Fruit fly (Drosophila melanogaster) whole organism, embryonic: ENCODE data around the gene CG33111.

Experiments
- BEAF-32 ChIP-seq: fragments of 200-800 bp; sonication (Bioruptor generic); optimal IDR thresholded peaks from 3 replicates; lab custom pipeline; 2017; ENCODE audit warnings: missing biosample characterization, missing genetic modification characterization, mild to moderate bottlenecking, moderate library complexity, missing genetic modification reagents
- Bdp1 ChIP-seq: fragments of 200-800 bp; sonication (Bioruptor generic); optimal IDR thresholded peaks from 3 replicates; lab custom pipeline; 2016; ENCODE audit warnings: missing biosample characterization, missing genetic modification characterization
- Bgb ChIP-seq: fragments of 200-800 bp; sonication (Bioruptor generic); IDR thresholded peaks from 2 replicates; pipeline ENCODE4 v1.3.6; 2022; ENCODE audit warnings: missing biosample characterization, missing genetic modification characterization; ENCODE audit not compliant: partially characterized antibody
- CG10543 ChIP-seq: fragments of 200-800 bp; sonication (Bioruptor generic); optimal IDR thresholded peaks from 3 replicates; lab custom pipeline; 2017; ENCODE audit warnings: missing biosample characterization, mild to moderate bottlenecking, missing genetic modification characterization, moderate library complexity
- CG10654 ChIP-seq: fragments of 200-800 bp; sonication (Bioruptor generic); optimal IDR thresholded peaks from 2 replicates; lab custom pipeline; 2016; ENCODE audit warnings: missing biosample characterization, missing genetic modification characterization
- CG12219 ChIP-seq: fragments of 200-800 bp; sonication (Bioruptor generic); optimal IDR thresholded peaks from 3 replicates; lab custom pipeline; 2018; ENCODE audit warnings: missing biosample characterization, mild to moderate bottlenecking, missing genetic modification characterization
- CG12299 ChIP-seq: fragments of 200-800 bp; sonication (Bioruptor generic); optimal IDR thresholded peaks from 2 replicates; lab custom pipeline; 2018; ENCODE audit warnings: missing biosample characterization, mild to moderate bottlenecking, missing genetic modification characterization
- CG12659 ChIP-seq: fragments of 200-800 bp; sonication (Bioruptor generic); optimal IDR thresholded peaks from 3 replicates; lab custom pipeline; 2017; ENCODE audit warnings: mild to moderate bottlenecking, missing biosample characterization, missing genetic modification reagents, missing genetic modification characterization
- CG13424 ChIP-seq: fragments of 200-800 bp; sonication (Bioruptor generic); optimal IDR thresholded peaks from 2 replicates; lab custom pipeline; 2019; ENCODE audit warnings: missing biosample characterization, mild to moderate bottlenecking, missing genetic modification characterization, moderate library complexity
- CG16813 ChIP-seq: fragments of 200-800 bp; sonication (Bioruptor generic); IDR thresholded peaks from 3 replicates; pipeline ENCODE4 v1.3.6; 2022; ENCODE audit warnings: missing biosample characterization, missing genetic modification characterization; ENCODE audit not compliant: partially characterized antibody
- CG31224 ChIP-seq: fragments of 200-800 bp; sonication (Bioruptor generic); IDR thresholded peaks from 2 replicates; pipeline ENCODE4 v1.3.6; 2022; ENCODE audit warnings: missing biosample characterization, missing genetic modification characterization
- CG32532 ChIP-seq: fragments of 200-800 bp; sonication (Bioruptor generic); IDR thresholded peaks from 2 replicates; pipeline ENCODE4 v1.3.6; 2022; ENCODE audit warnings: missing biosample characterization, missing genetic modification characterization
- CG32772 ChIP-seq: fragments of 200-800 bp; sonication (Bioruptor generic); IDR thresholded peaks from 2 replicates; pipeline ENCODE4 v1.3.6; 2022; ENCODE audit warnings: missing biosample characterization, missing genetic modification characterization
- CG3838 ChIP-seq: fragments of 200-800 bp; sonication (Bioruptor generic); optimal IDR thresholded peaks from 3 replicates; lab custom pipeline; 2016; ENCODE audit warnings: missing biosample characterization, missing genetic modification characterization
- CG4730 ChIP-seq: fragments of 200-800 bp; sonication (Bioruptor generic); IDR thresholded peaks from 2 replicates; pipeline ENCODE4 v1.3.6; 2022; ENCODE audit warnings: missing biosample characterization, missing genetic modification characterization
- CG8478 ChIP-seq: fragments of >200 bp; optimal IDR thresholded peaks from 2 replicates; lab custom pipeline; 2018
- CG8765 ChIP-seq: fragments of 200-800 bp; sonication (Bioruptor generic); IDR thresholded peaks from 2 replicates; pipeline ENCODE4 v1.3.6; 2022; ENCODE audit warnings: missing biosample characterization, missing genetic modification characterization
- CG9932 ChIP-seq: fragments of 200-800 bp; sonication (Bioruptor generic); IDR thresholded peaks from 2 replicates; pipeline ENCODE4 v1.3.6; 2022; ENCODE audit warnings: missing biosample characterization, missing genetic modification characterization
- D ChIP-seq, 2 experiments: fragments of 200-800 bp in 1 of 2; fragments of >200 bp in 1 of 2; sonication (Bioruptor generic) in 1 of 2; optimal IDR thresholded peaks; 2 replicates in 1 of 2; 3 replicates in 1 of 2; lab custom pipeline; 2017; ENCODE audit warnings: mild to moderate bottlenecking in 1 of 2, missing biosample characterization in 1 of 2, missing genetic modification characterization in 1 of 2, missing genetic modification reagents in 1 of 2
- Dad ChIP-seq: fragments of 200-800 bp; sonication (Bioruptor generic); optimal IDR thresholded peaks from 3 replicates; lab custom pipeline; 2016; ENCODE audit warnings: missing biosample characterization, missing genetic modification characterization
- Deaf1 ChIP-seq: fragments of 200-800 bp; optimal IDR thresholded peaks from 3 replicates; lab custom pipeline; 2019; ENCODE audit warnings: missing biosample characterization, mild to moderate bottlenecking, missing genetic modification characterization, moderate library complexity
- Eip74EF ChIP-seq, 2 experiments: fragments of 200-800 bp in 1 of 2; fragments of >200 bp in 1 of 2; sonication (Bioruptor generic) in 1 of 2; optimal IDR thresholded peaks; 2 replicates each; lab custom pipeline; 2017 to 2019; ENCODE audit warnings: missing biosample characterization in 2 of 2, missing genetic modification characterization in 2 of 2, mild to moderate bottlenecking in 1 of 2, moderate library complexity in 1 of 2
- Hey ChIP-seq: fragments of 200-800 bp; sonication (Bioruptor generic); optimal IDR thresholded peaks from 3 replicates; lab custom pipeline; 2018; ENCODE audit warnings: missing biosample characterization, mild to moderate bottlenecking, missing genetic modification characterization
- Hmx ChIP-seq: fragments of 200-800 bp; sonication (Bioruptor generic); optimal IDR thresholded peaks from 2 replicates; lab custom pipeline; 2016; ENCODE audit warnings: missing biosample characterization, missing genetic modification characterization
- Med ChIP-seq: fragments of 200-800 bp; sonication (Bioruptor generic); peaks from one replicate; lab custom pipeline; 2016; ENCODE audit warnings: missing biosample characterization, missing genetic modification characterization, mild to moderate bottlenecking, inconsistent platforms, moderate library complexity
- Nf-YA ChIP-seq: fragments of 200-800 bp; sonication (Bioruptor generic); IDR thresholded peaks from 2 replicates; pipeline ENCODE4 v1.3.6; 2022; ENCODE audit warnings: missing biosample characterization, missing genetic modification characterization
- Side ChIP-seq: fragments of 200-800 bp; sonication (Bioruptor generic); optimal IDR thresholded peaks from 2 replicates; lab custom pipeline; 2016; ENCODE audit warnings: missing biosample characterization, missing genetic modification characterization
- abd-A ChIP-seq: fragments of 200-800 bp; sonication (Bioruptor generic); optimal IDR thresholded peaks from 3 replicates; lab custom pipeline; 2019; ENCODE audit warnings: missing biosample characterization, mild to moderate bottlenecking, missing genetic modification characterization, moderate library complexity
- br ChIP-seq: fragments of >200 bp; optimal IDR thresholded peaks from 2 replicates; lab custom pipeline; 2017
- chinmo ChIP-seq: fragments of 200-800 bp; sonication (Bioruptor generic); IDR thresholded peaks from 4 replicates; pipeline ENCODE4 v1.3.6; 2022; ENCODE audit warnings: missing biosample characterization, missing genetic modification characterization; ENCODE audit not compliant: partially characterized antibody
- gsb-n ChIP-seq: fragments of 200-800 bp; sonication (Bioruptor generic); optimal IDR thresholded peaks from 3 replicates; lab custom pipeline; 2018; ENCODE audit warnings: missing biosample characterization, mild to moderate bottlenecking, missing genetic modification characterization
- kay ChIP-seq: fragments of 200-800 bp; sonication (Bioruptor generic); optimal IDR thresholded peaks from 2 replicates; lab custom pipeline; 2016; ENCODE audit warnings: missing biosample characterization, missing genetic modification characterization
- lov ChIP-seq, 2 experiments: fragments of 200-800 bp in 1 of 2; fragments of >200 bp in 1 of 2; sonication (Bioruptor generic) in 1 of 2; IDR thresholded peaks in 1 of 2; optimal IDR thresholded peaks in 1 of 2; 2 replicates in 1 of 2; 3 replicates in 1 of 2; pipeline versions ENCODE4 v1.3.6 to Lab custom; 2017 to 2022; ENCODE audit warnings: missing biosample characterization in 1 of 2, missing genetic modification characterization in 1 of 2
- pho ChIP-seq: fragments of 200-800 bp; sonication (Bioruptor generic); optimal IDR thresholded peaks from 2 replicates; lab custom pipeline; 2016; ENCODE audit warnings: missing biosample characterization, missing genetic modification characterization
- phol ChIP-seq: fragments of 200-800 bp; sonication (Bioruptor generic); optimal IDR thresholded peaks from 3 replicates; lab custom pipeline; 2018; ENCODE audit warnings: missing biosample characterization, mild to moderate bottlenecking, missing genetic modification characterization, moderate library complexity
- pnt ChIP-seq: fragments of 200-800 bp; sonication (Bioruptor generic); optimal IDR thresholded peaks from 3 replicates; lab custom pipeline; 2016; ENCODE audit warnings: missing biosample characterization, missing genetic modification characterization
- sd ChIP-seq: fragments of 200-800 bp; sonication (Bioruptor generic); optimal IDR thresholded peaks from 3 replicates; lab custom pipeline; 2018; ENCODE audit warnings: missing biosample characterization, mild to moderate bottlenecking, missing genetic modification characterization, moderate library complexity
- sob ChIP-seq: fragments of 200-800 bp; sonication (Bioruptor generic); IDR thresholded peaks from 2 replicates; pipeline ENCODE4 v1.3.6; 2022; ENCODE audit warnings: missing biosample characterization, missing genetic modification characterization
- vnd ChIP-seq: fragments of 200-800 bp; sonication (Bioruptor generic); IDR thresholded peaks from 3 replicates; pipeline ENCODE4 v1.3.6; 2022; ENCODE audit warnings: missing biosample characterization, missing genetic modification characterization; ENCODE audit not compliant: partially characterized antibody
- wek ChIP-seq: fragments of 200-800 bp; sonication (Bioruptor generic); optimal IDR thresholded peaks from 3 replicates; lab custom pipeline; 2018; ENCODE audit warnings: missing biosample characterization, mild to moderate bottlenecking, missing genetic modification characterization, moderate library complexity

The CG33111 gene

dm6 chr3R:23846107-23846506, 27.1 kb upstream of the CG33111 start (continued):
- TF ChIP-seq sd (tag; lab: Kevin White, UChicago) (no peak), Deaf1 (tag; lab: Kevin White, UChicago) (peak; percentile 11), CG32532 (GFP tag; lab: Robert Waterston, UW) (peak; percentile 12; the same call in 1 of the 2 replicates), CG32772 (GFP tag; lab: Robert Waterston, UW) (0 out of 2 replicates have a peak, but pooled peaks have one; percentile 8), chinmo (GFP tag; lab: Robert Waterston, UW) (0 out of 4 replicates have a peak, but pooled peaks have one; percentile 56), vnd (GFP tag; lab: Robert Waterston, UW) (0 out of 3 replicates have a peak, but pooled peaks have one; percentile 24), CG4730 (GFP tag; lab: Robert Waterston, UW) (no peak), phol (tag; lab: Kevin White, UChicago) (peak; percentile 14), sob (no peak), CG31224 (GFP tag; lab: Robert Waterston, UW) (no peak), CG16813 (GFP tag; lab: Robert Waterston, UW) (0 out of 3 replicates have a peak, but pooled peaks have one; percentile 18), CG8765 (GFP tag; lab: Robert Waterston, UW) (0 out of 2 replicates have a peak, but pooled peaks have one; percentile 32), abd-A (tag; lab: Kevin White, UChicago) (peak; percentile 92), CG8478 (peak; percentile 92), CG9932 (GFP tag; lab: Robert Waterston, UW) (0 out of 2 replicates have a peak, but pooled peaks have one; percentile 7)

- TF ChIP-seq CG12299 (tag; lab: Kevin White, UChicago) (no peak), Eip74EF (GFP tag; optimal IDR thresholded peaks at IDR 0.05; lab: Kevin White, UChicago) (no peak), BEAF-32 (GFP tag; lab: Kevin White, UChicago) (no peak), wek (GFP tag; lab: Kevin White, UChicago) (no peak), Bdp1 (GFP tag; lab: Kevin White, UChicago) (no peak), Hey (tag; lab: Kevin White, UChicago) (peak; percentile 99), Hmx (GFP tag; lab: Kevin White, UChicago) (no peak), Side (GFP tag; lab: Kevin White, UChicago) (no peak), gsb-n (peak; percentile 7), Bgb (GFP tag; lab: Robert Waterston, UW) (no peak), lov (optimal IDR thresholded peaks at IDR 0.05; lab: Kevin White, UChicago) (no peak), lov (GFP tag; IDR thresholded peaks at IDR 0.05; lab: Robert Waterston, UW) (no peak), CG3838 (GFP tag; lab: Kevin White, UChicago) (no peak), D (optimal IDR thresholded peaks at IDR 0.05; lab: Kevin White, UChicago) (no peak), D (GFP tag; optimal IDR thresholded peaks at IDR 0.05; lab: Kevin White, UChicago) (peak; percentile 30), Med (peak; percentile 15), CG12219 (GFP tag; lab: Kevin White, UChicago) (no peak), kay (no peak), abd-A (tag; lab: Kevin White, UChicago) (peak; percentile 74), pnt (GFP tag; lab: Kevin White, UChicago) (no peak), CG13424 (tag; lab: Kevin White, UChicago) (no peak), Nf-YA (GFP tag; lab: Robert Waterston, UW) (no peak), CG10654 (GFP tag; lab: Kevin White, UChicago) (no peak), br (lab: Kevin White, UChicago) (no peak), Dad (GFP tag; lab: Kevin White, UChicago) (no peak), pho (GFP tag; lab: Kevin White, UChicago) (no peak), CG10543 (GFP tag; lab: Kevin White, UChicago) (peak; percentile 8), CG12659 (GFP tag; lab: Kevin White, UChicago) (no peak)
Observed at dm6 chr3R:23831696-23832095, 12.7 kb upstream of the CG33111 start.
